Comparison of ENCODE assay signal across 2 worm cellular contexts in genomic region chrII:868240-868864, ce11.
A peak's percentile ranks its signal among the peaks of the same experiment; 100 is the strongest.
TF ChIP-seq lines count a peak whose summit lies in the region.

fbxc-51 (plus strand) TSS chrII:868814.

TF ChIP-seq in whole organism, late embryonic, 69 proteins besides CTCF, POLR2A, EP300 and RAD21:
- TF ChIP-seq elt-2 (tag; optimal IDR thresholded peaks at IDR 0.05; lab: Kevin White, UChicago) (peak; percentile 30), syd-9 (tag; optimal IDR thresholded peaks at IDR 0.05; lab: Kevin White, UChicago) (no peak), nhr-232 (tag; optimal IDR thresholded peaks at IDR 0.05; lab: Kevin White, UChicago) (no peak), hlh-6 (tag; optimal IDR thresholded peaks at IDR 0.05; lab: Kevin White, UChicago) (no peak), lin-11 (tag; optimal IDR thresholded peaks at IDR 0.05; lab: Kevin White, UChicago) (no peak), ceh-14 (tag; optimal IDR thresholded peaks at IDR 0.05; lab: Kevin White, UChicago) (no peak), ceh-31 (tag; optimal IDR thresholded peaks at IDR 0.05; lab: Kevin White, UChicago) (no peak)

TF ChIP-seq in whole organism, mixed stage, embryonic, 35 proteins besides CTCF, POLR2A, EP300 and RAD21:
- TF ChIP-seq lin-32 (GFP tag; optimal IDR thresholded peaks at IDR 0.05; lab: Kevin White, UChicago), result peak; percentile 18
- TF ChIP-seq cnd-1 (tag; optimal IDR thresholded peaks at IDR 0.05; lab: Kevin White, UChicago), result peak; percentile 94
- TF ChIP-seq mep-1 (tag; optimal IDR thresholded peaks at IDR 0.05; lab: Kevin White, UChicago), result no peak
- TF ChIP-seq nhr-2 (tag; optimal IDR thresholded peaks at IDR 0.05; lab: Kevin White, UChicago), result peak; percentile 71
